Fruit fly (Drosophila melanogaster): ENCODE results near the gene MKP-4.

MKP-4 gene

dm6 chrX:19638328-19638940 lies 15.5 kb downstream of the MKP-4 start, which contains the start of gene Rcd-1 (continued):
- TF ChIP-seq vvl (GFP tag; IDR thresholded peaks at IDR 0.05) (peak; percentile 49; the same call in 1 of the 2 replicates), bigmax (GFP tag; optimal IDR thresholded peaks at IDR 0.05) (peak; percentile 38), CG13894 (tag; optimal IDR thresholded peaks at IDR 0.05) (no peak), CG30020 (tag; optimal IDR thresholded peaks at IDR 0.05) (no peak), CG11247 (GFP tag; IDR thresholded peaks at IDR 0.05) (no peak), Nf-YA (GFP tag; IDR thresholded peaks at IDR 0.05) (no peak), nau (GFP tag; optimal IDR thresholded peaks at IDR 0.05) (no peak), ham (GFP tag; IDR thresholded peaks at IDR 0.05) (no peak), CG12659 (GFP tag; optimal IDR thresholded peaks at IDR 0.05) (peak; percentile 28), Dek (tag; optimal IDR thresholded peaks at IDR 0.05) (no peak), Dbx (GFP tag; IDR thresholded peaks at IDR 0.05) (peak; percentile 7; the same call in 1 of the 3 replicates), NC2β (GFP tag; optimal IDR thresholded peaks at IDR 0.05) (no peak), CG7839 (tag; optimal IDR thresholded peaks at IDR 0.05) (no peak), Sin3A (optimal IDR thresholded peaks at IDR 0.05) (peak; percentile 87), zen (tag; optimal IDR thresholded peaks at IDR 0.05) (no peak), ewg (GFP tag; optimal IDR thresholded peaks at IDR 0.05) (peak; percentile 63), pnt (GFP tag; optimal IDR thresholded peaks at IDR 0.05) (no peak), E2f2 (GFP tag; IDR thresholded peaks at IDR 0.05) (peak; percentile 57), Dp (GFP tag; optimal IDR thresholded peaks at IDR 0.05) (peak; percentile 51), phol (tag; optimal IDR thresholded peaks at IDR 0.05) (peak; percentile 16), sd (tag; optimal IDR thresholded peaks at IDR 0.05) (peak; percentile 18), Tbp (GFP tag; optimal IDR thresholded peaks at IDR 0.05) (no peak), CG4404 (GFP tag; IDR thresholded peaks at IDR 0.05) (no peak), CG14050 (GFP tag; IDR thresholded peaks at IDR 0.05) (no peak)

- TF ChIP-seq ssp (GFP tag; IDR thresholded peaks at IDR 0.05) (no peak), peb (GFP tag; IDR thresholded peaks at IDR 0.05) (no peak), maf-S (GFP tag; optimal IDR thresholded peaks at IDR 0.05) (no peak), CG7786 (GFP tag; optimal IDR thresholded peaks at IDR 0.05) (no peak), Spps (tag; optimal IDR thresholded peaks at IDR 0.05) (no peak), CG8478 (optimal IDR thresholded peaks at IDR 0.05) (peak; percentile 59), Aef1 (GFP tag; IDR thresholded peaks at IDR 0.05) (no peak), HLH4C (GFP tag; IDR thresholded peaks at IDR 0.05; ENCODE audit: partially characterized antibody) (no peak), CG1832 (GFP tag; optimal IDR thresholded peaks at IDR 0.05) (peak; percentile 66), CG18476 (GFP tag; optimal IDR thresholded peaks at IDR 0.05) (no peak), btn (GFP tag; optimal IDR thresholded peaks at IDR 0.05) (no peak), CG17186 (GFP tag; optimal IDR thresholded peaks at IDR 0.05) (no peak), Med (GFP tag) (peak; percentile 37), CG6254 (GFP tag; optimal IDR thresholded peaks at IDR 0.05) (peak; percentile 46), HLHmδ (GFP tag; optimal IDR thresholded peaks at IDR 0.05) (no peak), Bgb (GFP tag; IDR thresholded peaks at IDR 0.05; ENCODE audit: partially characterized antibody) (0 out of 2 replicates have a peak, but pooled peaks have one; percentile 13), CG4617 (GFP tag; optimal IDR thresholded peaks at IDR 0.05; ENCODE audit: borderline replicate concordance) (no peak), pros (GFP tag; optimal IDR thresholded peaks at IDR 0.05) (no peak), pita (GFP tag; optimal IDR thresholded peaks at IDR 0.05) (no peak), hkb (optimal IDR thresholded peaks at IDR 0.05) (no peak), hkb (GFP tag; IDR thresholded peaks at IDR 0.05) (no peak), da (GFP tag; optimal IDR thresholded peaks at IDR 0.05) (no peak), CoRest (tag; optimal IDR thresholded peaks at IDR 0.05) (no peak), tna (GFP tag; IDR thresholded peaks at IDR 0.05; ENCODE audit: partially characterized antibody) (no peak), CG8944 (GFP tag; optimal IDR thresholded peaks at IDR 0.05) (no peak), cg (GFP tag; optimal IDR thresholded peaks at IDR 0.05) (no peak), CG17361 (GFP tag; IDR thresholded peaks at IDR 0.05) (no peak), Ptx1 (GFP tag; IDR thresholded peaks at IDR 0.05) (no peak)
Measured at dm6 chrX:19640707-19641248, 17.9 kb downstream of the MKP-4 start.

All from whole organism, embryonic.